Worm (Caenorhabditis elegans) whole organism, young adult: ENCODE results near the gene Y39B6A.3.

Experiments
- B0261.1 ChIP-seq: sonication (generic microtip); optimal IDR thresholded peaks from 2 replicates; lab custom pipeline; 2016; ENCODE audit warnings: mild to moderate bottlenecking, missing genetic modification characterization, moderate library complexity, missing compliant biosample characterization
- D2030.7 ChIP-seq: fragments of 200-800 bp; sonication (Bioruptor generic); IDR thresholded peaks from 2 replicates; pipeline ENCODE4 v1.3.6; 2022; ENCODE audit warnings: missing genetic modification reagents, missing genetic modification characterization, missing compliant biosample characterization
- F22D6.2 ChIP-seq: sonication (generic microtip); optimal IDR thresholded peaks from 2 replicates; lab custom pipeline; 2016; ENCODE audit warnings: mild to moderate bottlenecking, missing genetic modification characterization, missing compliant biosample characterization
- F39B2.1 ChIP-seq: fragments of 200-800 bp; sonication (Bioruptor generic); IDR thresholded peaks from 2 replicates; pipeline ENCODE4 v1.3.6; 2022; ENCODE audit warnings: missing genetic modification reagents, missing genetic modification characterization, missing compliant biosample characterization
- F55B11.4 ChIP-seq: sonication (generic microtip); optimal IDR thresholded peaks from 2 replicates; lab custom pipeline; 2016; ENCODE audit warnings: missing compliant biosample characterization, missing genetic modification characterization, borderline replicate concordance; ENCODE audit not compliant: insufficient read depth
- T07F8.4 ChIP-seq: sonication (generic microtip); optimal IDR thresholded peaks from 2 replicates; lab custom pipeline; 2016; ENCODE audit warnings: mild to moderate bottlenecking, missing genetic modification characterization, moderate library complexity, missing compliant biosample characterization
- Y56A3A.18 ChIP-seq: fragments of 200-800 bp; sonication (Bioruptor generic); IDR thresholded peaks from 2 replicates; pipeline ENCODE4 v1.3.6; 2022; ENCODE audit warnings: missing genetic modification reagents, missing genetic modification characterization, missing compliant biosample characterization
- ama-1 ChIP-seq, 3 experiments: fragments of 150-350 bp in 1 of 3; sonication (generic microtip) in 2 of 3; optimal IDR thresholded peaks; 2 replicates each; lab custom pipeline; 2014 to 2018; ENCODE audit warnings: missing biosample characterization in 2 of 3, missing genetic modification characterization in 2 of 3, missing genetic modification reagents in 2 of 3
- aptf-3 ChIP-seq: fragments of 200-800 bp; sonication (Bioruptor generic); IDR thresholded peaks from 2 replicates; pipeline ENCODE4 v1.3.6; 2022; ENCODE audit warnings: missing genetic modification characterization, missing compliant biosample characterization
- atf-7 ChIP-seq: sonication (generic microtip); optimal IDR thresholded peaks from 2 replicates; lab custom pipeline; 2017; ENCODE audit warnings: mild to moderate bottlenecking, missing genetic modification characterization, missing compliant biosample characterization
- attf-5 ChIP-seq: fragments of 200-800 bp; sonication (Bioruptor generic); optimal IDR thresholded peaks from 2 replicates; lab custom pipeline; 2018; ENCODE audit warnings: mild to moderate bottlenecking, missing genetic modification characterization, missing compliant biosample characterization
- ceh-40 ChIP-seq: fragments of 200-800 bp; sonication (Bioruptor generic); IDR thresholded peaks from 2 replicates; pipeline ENCODE4 v1.3.6; 2022; ENCODE audit warnings: missing genetic modification characterization, missing compliant biosample characterization
- ceh-79 ChIP-seq: sonication (generic microtip); optimal IDR thresholded peaks from 2 replicates; lab custom pipeline; 2017; ENCODE audit warnings: mild to moderate bottlenecking, missing genetic modification characterization, missing compliant biosample characterization
- die-1 ChIP-seq: sonication (generic microtip); optimal IDR thresholded peaks from 2 replicates; lab custom pipeline; 2016; ENCODE audit warnings: missing genotype, mild to moderate bottlenecking, missing genetic modification characterization, missing compliant biosample characterization
- efl-1 ChIP-seq: fragments of 150-350 bp; optimal IDR thresholded peaks from 2 replicates; lab custom pipeline; 2014; ENCODE audit warnings: missing biosample characterization, missing genetic modification reagents, missing genetic modification characterization
- egl-18 ChIP-seq: fragments of 200-800 bp; sonication (Bioruptor generic); IDR thresholded peaks from 2 replicates; pipeline ENCODE4 v1.3.6; 2022; ENCODE audit warnings: missing genetic modification reagents, missing genetic modification characterization, missing compliant biosample characterization
- ekl-4 ChIP-seq: fragments of 200-800 bp; sonication (Bioruptor generic); IDR thresholded peaks from 2 replicates; pipeline ENCODE4 v1.3.6; 2022; ENCODE audit warnings: missing genetic modification reagents, missing genetic modification characterization, missing compliant biosample characterization
- gei-17 ChIP-seq: fragments of 200-800 bp; sonication (Bioruptor generic); optimal IDR thresholded peaks from 2 replicates; lab custom pipeline; 2018; ENCODE audit warnings: mild to moderate bottlenecking, missing genetic modification characterization, missing compliant biosample characterization
- him-1 ChIP-seq: sonication (generic microtip); optimal IDR thresholded peaks from 2 replicates; lab custom pipeline; 2016; ENCODE audit warnings: missing genotype, missing genetic modification reagents, missing genetic modification characterization, missing compliant biosample characterization
- let-526 ChIP-seq: fragments of 200-800 bp; sonication (Bioruptor generic); IDR thresholded peaks from 2 replicates; pipeline ENCODE4 v1.3.6; 2022; ENCODE audit warnings: missing genetic modification reagents, missing genetic modification characterization, missing compliant biosample characterization
- let-607 ChIP-seq, 2 experiments: fragments of 200-800 bp in 1 of 2; sonication (Bioruptor generic) in 1 of 2; sonication (generic microtip) in 1 of 2; optimal IDR thresholded peaks; 2 replicates each; lab custom pipeline; 2016 to 2018; ENCODE audit warnings: mild to moderate bottlenecking in 2 of 2, missing compliant biosample characterization in 2 of 2, missing genetic modification characterization in 2 of 2, moderate library complexity in 2 of 2, missing genotype in 1 of 2
- lin-35 ChIP-seq, 3 experiments: fragments of 150-350 bp in 2 of 3; sonication (generic microtip) in 1 of 3; optimal IDR thresholded peaks; 2 replicates each; lab custom pipeline; 2014 to 2018; ENCODE audit warnings: missing biosample characterization in 3 of 3, missing genetic modification characterization in 3 of 3, missing genetic modification reagents in 3 of 3
- lsl-1 ChIP-seq: fragments of 200-800 bp; sonication (Bioruptor generic); optimal IDR thresholded peaks from 2 replicates; lab custom pipeline; 2018; ENCODE audit warnings: mild to moderate bottlenecking, missing genetic modification characterization, moderate library complexity, missing compliant biosample characterization
- madf-10 ChIP-seq: sonication (generic microtip); optimal IDR thresholded peaks from 2 replicates; lab custom pipeline; 2016; ENCODE audit warnings: mild to moderate bottlenecking, missing genetic modification characterization, missing compliant biosample characterization
- nfya-1 ChIP-seq: sonication (generic microtip); optimal IDR thresholded peaks from 2 replicates; lab custom pipeline; 2017; ENCODE audit warnings: antibody characterized with exemption, missing compliant biosample characterization, missing genetic modification characterization, borderline replicate concordance; ENCODE audit not compliant: insufficient read depth
- nfyb-1 ChIP-seq: fragments of 200-800 bp; sonication (Bioruptor generic); IDR thresholded peaks from 2 replicates; pipeline ENCODE4 v1.3.6; 2022; ENCODE audit warnings: missing genetic modification reagents, missing genetic modification characterization, missing compliant biosample characterization
- sea-2 ChIP-seq: fragments of 200-800 bp; sonication (Bioruptor generic); IDR thresholded peaks from 2 replicates; pipeline ENCODE4 v1.3.6; 2022; ENCODE audit warnings: missing genetic modification characterization, missing compliant biosample characterization
- snpc-1.1 ChIP-seq: sonication (generic microtip); optimal IDR thresholded peaks from 2 replicates; lab custom pipeline; 2017; ENCODE audit warnings: missing genetic modification characterization, mild to moderate bottlenecking, missing compliant biosample characterization, antibody characterized with exemption, moderate library complexity, missing genotype, missing genetic modification reagents; ENCODE audit not compliant: insufficient read depth
- snpc-3.4 ChIP-seq: sonication (generic microtip); optimal IDR thresholded peaks from 2 replicates; lab custom pipeline; 2017; ENCODE audit warnings: missing genetic modification characterization, mild to moderate bottlenecking, missing compliant biosample characterization, antibody characterized with exemption, moderate library complexity, missing genotype, missing genetic modification reagents
- snpc-4 ChIP-seq, 5 experiments: fragments of 150-350 bp in 1 of 5; sonication (generic microtip) in 4 of 5; optimal IDR thresholded peaks; 2 replicates each; lab custom pipeline; 2014 to 2018; ENCODE audit warnings: missing genetic modification characterization in 5 of 5, missing biosample characterization in 3 of 5, antibody characterized with exemption in 2 of 5, mild to moderate bottlenecking in 2 of 5, missing compliant biosample characterization in 2 of 5, missing genotype in 2 of 5, moderate library complexity in 2 of 5, missing genetic modification reagents in 1 of 5
- somi-1 ChIP-seq: fragments of 200-800 bp; sonication (Bioruptor generic); optimal IDR thresholded peaks from 2 replicates; lab custom pipeline; 2018; ENCODE audit warnings: mild to moderate bottlenecking, missing genetic modification characterization, missing compliant biosample characterization
- tbx-9 ChIP-seq: sonication (generic microtip); optimal IDR thresholded peaks from 2 replicates; lab custom pipeline; 2016; ENCODE audit warnings: borderline replicate concordance, missing genetic modification characterization, inconsistent platforms, missing compliant biosample characterization
- xnd-1 ChIP-seq: sonication (generic microtip); optimal IDR thresholded peaks from 2 replicates; lab custom pipeline; 2016; ENCODE audit warnings: missing genotype, missing genetic modification reagents, missing genetic modification characterization, missing compliant biosample characterization
- ztf-18 ChIP-seq: sonication (generic microtip); optimal IDR thresholded peaks from 2 replicates; lab custom pipeline; 2016; ENCODE audit warnings: missing genotype, mild to moderate bottlenecking, missing genetic modification characterization, missing compliant biosample characterization
- ztf-22 ChIP-seq: fragments of 200-800 bp; sonication (Bioruptor generic); optimal IDR thresholded peaks from 2 replicates; lab custom pipeline; 2018; ENCODE audit warnings: mild to moderate bottlenecking, missing genetic modification characterization, moderate library complexity, missing compliant biosample characterization
- ztf-28 ChIP-seq: fragments of 200-800 bp; sonication (Bioruptor generic); IDR thresholded peaks from 2 replicates; pipeline ENCODE4 v1.3.6; 2022; ENCODE audit warnings: missing genetic modification reagents, missing genetic modification characterization, missing compliant biosample characterization

The Y39B6A.3 gene

DNA sequence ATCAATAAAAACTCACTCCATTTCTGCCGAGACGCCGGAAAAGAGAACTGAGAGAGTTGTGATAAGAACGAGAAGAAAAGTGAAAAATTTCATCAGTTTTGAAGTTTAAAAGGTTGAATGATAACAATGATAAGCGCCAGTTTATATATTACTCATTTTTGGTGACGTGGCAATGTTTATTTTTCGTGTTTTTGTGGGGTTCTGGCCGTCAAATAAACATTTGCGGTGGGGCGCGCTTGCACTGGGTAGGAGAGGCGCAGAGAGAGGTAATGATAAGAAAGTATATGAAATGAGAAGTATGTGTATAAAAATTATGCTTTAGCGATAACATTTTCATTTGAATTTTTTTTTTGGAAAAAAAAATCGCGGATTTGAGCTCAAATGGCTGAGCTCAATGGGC, 31.1 kb downstream of the Y39B6A.3 start, which contains the start of gene Y39B6A.5 (continued):
- TF ChIP-seq gei-17 (GFP tag; lab: Kevin White, UChicago) (no peak), ztf-28 (GFP tag; lab: Robert Waterston, UW) (no peak), tbx-9 (no peak), lin-35 (GFP tag; optimal IDR thresholded peaks at IDR 0.05; lab: Kevin White, UChicago) (no peak), somi-1 (GFP tag; lab: Kevin White, UChicago) (no peak), madf-10 (peak; percentile 34), let-526 (GFP tag; lab: Robert Waterston, UW) (no peak), attf-5 (GFP tag; lab: Kevin White, UChicago) (peak; percentile 87), nfyb-1 (GFP tag; lab: Robert Waterston, UW) (peak; percentile 58; the same call in 1 of the 2 replicates), F55B11.4 (tag; lab: Kevin White, UChicago) (no peak), F22D6.2 (tag; lab: Kevin White, UChicago) (peak; percentile 0), sea-2 (GFP tag; lab: Robert Waterston, UW) (no peak), snpc-1.1 (tag; lab: Kevin White, UChicago) (no peak), nfya-1 (tag; lab: Kevin White, UChicago) (no peak), atf-7 (tag; lab: Kevin White, UChicago) (peak; percentile 74), him-1 (tag; lab: Kevin White, UChicago) (no peak), B0261.1 (tag; lab: Kevin White, UChicago) (no peak), ceh-40 (no peak), aptf-3 (no peak), ztf-22 (GFP tag; lab: Kevin White, UChicago) (peak; percentile 91), lsl-1 (GFP tag; lab: Kevin White, UChicago) (no peak), die-1 (tag; lab: Kevin White, UChicago) (no peak), xnd-1 (tag; lab: Kevin White, UChicago) (no peak), ekl-4 (GFP tag; lab: Robert Waterston, UW) (no peak), ztf-18 (tag; lab: Kevin White, UChicago) (peak; percentile 25), F39B2.1 (GFP tag; lab: Robert Waterston, UW) (no peak), efl-1 (GFP tag; lab: Kevin White, UChicago) (no peak), T07F8.4 (tag; lab: Kevin White, UChicago) (no peak), snpc-3.4 (tag; lab: Kevin White, UChicago) (no peak), D2030.7 (GFP tag; lab: Robert Waterston, UW) (no peak), ama-1 (optimal IDR thresholded peaks at IDR 0.05; lab: Kevin White, UChicago) (no peak), ama-1 (GFP tag; optimal IDR thresholded peaks at IDR 0.05; lab: Kevin White, UChicago) (no peak)
- TF ChIP-seq, all 124 proteins: peak for 23

ce11 chrV:19153806-19154205, 36.0 kb downstream of the Y39B6A.3 start, which contains the start of gene tsp-13:
TSS of gene tsp-13 (plus strand) at chrV:19154106.
- TF ChIP-seq let-526 (GFP tag; lab: Robert Waterston, UW) (no peak), sea-2 (GFP tag; lab: Robert Waterston, UW) (no peak), die-1 (tag; lab: Kevin White, UChicago) (no peak), madf-10 (no peak), F55B11.4 (tag; lab: Kevin White, UChicago) (no peak), egl-18 (GFP tag; lab: Robert Waterston, UW) (no peak), snpc-4 (GFP tag; optimal IDR thresholded peaks at IDR 0.05; lab: Kevin White, UChicago) (no peak), snpc-4 (tag; optimal IDR thresholded peaks at IDR 0.05; lab: Kevin White, UChicago) (no peak), Y56A3A.18 (GFP tag; lab: Robert Waterston, UW) (no peak), ceh-79 (no peak), let-607 (tag; optimal IDR thresholded peaks at IDR 0.05; lab: Kevin White, UChicago) (no peak), D2030.7 (GFP tag; lab: Robert Waterston, UW) (no peak)
- TF ChIP-seq, all 124 proteins: peak for 0
